Fruit fly (Drosophila melanogaster): ENCODE measurements around the gene CG15208.

Gene CG15208

DNA sequence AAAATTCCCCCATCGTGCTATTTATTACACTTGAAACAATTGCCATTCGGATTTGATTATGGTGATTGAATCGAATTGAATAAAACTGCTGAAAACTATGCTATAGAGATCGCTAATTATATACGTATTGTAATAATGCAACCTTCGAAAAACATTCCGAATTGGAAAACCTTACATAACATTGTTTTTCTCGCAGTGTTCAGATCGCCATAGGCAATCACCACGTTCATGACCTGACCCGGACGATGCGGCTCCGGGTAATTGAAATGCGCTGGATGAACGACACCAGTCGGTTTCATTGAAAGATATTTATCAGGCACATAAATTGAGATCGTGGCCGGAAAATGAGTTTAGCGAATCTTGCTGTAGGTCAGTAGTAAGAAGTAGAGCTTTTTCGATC, 17.0 kb upstream of the CG15208 start (continued):
- TF ChIP-seq acj6 (GFP tag; optimal IDR thresholded peaks at IDR 0.05) (no peak), CG9139 (GFP tag; optimal IDR thresholded peaks at IDR 0.05) (no peak), CG10631 (GFP tag; optimal IDR thresholded peaks at IDR 0.05) (no peak), Eip93F (GFP tag; optimal IDR thresholded peaks at IDR 0.05) (no peak), spab (GFP tag; optimal IDR thresholded peaks at IDR 0.05) (no peak), CG6808 (GFP tag; optimal IDR thresholded peaks at IDR 0.05) (no peak), salr (GFP tag; optimal IDR thresholded peaks at IDR 0.05) (no peak), Hr38 (GFP tag; optimal IDR thresholded peaks at IDR 0.05) (no peak), CG6854 (GFP tag; optimal IDR thresholded peaks at IDR 0.05) (no peak), fkh (GFP tag; optimal IDR thresholded peaks at IDR 0.05) (no peak), fd59A (GFP tag; optimal IDR thresholded peaks at IDR 0.05) (no peak), svp (GFP tag) (peak; percentile 88), CG7368 (GFP tag; optimal IDR thresholded peaks at IDR 0.05) (no peak), CG4318 (GFP tag; optimal IDR thresholded peaks at IDR 0.05) (no peak), esn (GFP tag; optimal IDR thresholded peaks at IDR 0.05) (peak; percentile 22), CG10669 (GFP tag; optimal IDR thresholded peaks at IDR 0.05) (no peak), CG11902 (GFP tag; optimal IDR thresholded peaks at IDR 0.05) (no peak), dac (GFP tag; optimal IDR thresholded peaks at IDR 0.05) (no peak), Hr4 (GFP tag; optimal IDR thresholded peaks at IDR 0.05) (no peak), ss (GFP tag; optimal IDR thresholded peaks at IDR 0.05) (no peak)

- TF ChIP-seq svp (GFP tag) (peak; percentile 92), CG11762 (GFP tag; optimal IDR thresholded peaks at IDR 0.05; ENCODE audit: insufficient read depth) (no peak)
Measured at dm6 chrX:10883740-10884139, 16.0 kb upstream of the CG15208 start.

DNA sequence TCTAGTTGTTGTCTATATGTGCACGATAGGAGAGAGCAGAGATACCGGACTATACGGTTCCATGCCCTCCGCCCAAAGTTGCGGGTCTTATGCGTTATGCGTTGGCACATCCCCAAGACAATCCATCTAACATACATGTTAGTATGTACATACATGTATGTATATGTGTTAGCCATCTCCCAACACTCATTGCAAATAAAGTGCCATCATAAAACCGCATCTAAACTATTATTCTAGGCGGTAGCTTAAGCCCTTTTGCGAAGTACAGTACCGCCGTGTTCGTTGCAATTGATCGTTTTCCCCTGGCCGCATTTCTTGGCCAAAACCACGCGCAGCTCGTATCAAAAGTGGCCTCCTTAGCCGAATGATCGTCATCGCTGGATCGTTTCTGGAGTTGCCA, 13.3 kb upstream of the CG15208 start:
- TF ChIP-seq CG32006 (GFP tag; optimal IDR thresholded peaks at IDR 0.05) = peak; percentile 17
- 0 out of 3 replicates have a peak, but pooled peaks have one; percentile 11 for TF ChIP-seq CG6163 (GFP tag; IDR thresholded peaks at IDR 0.05)
- no peak for TF ChIP-seq Sox15 (GFP tag; optimal IDR thresholded peaks at IDR 0.05)
- TF ChIP-seq svp (GFP tag) = peak; percentile 72
- peak; percentile 49 for TF ChIP-seq Eip78C (GFP tag)
- no peak for TF ChIP-seq cyc (GFP tag; optimal IDR thresholded peaks at IDR 0.05)
- TF ChIP-seq Hr4 (GFP tag; optimal IDR thresholded peaks at IDR 0.05) = no peak
- no peak for TF ChIP-seq CG9139 (GFP tag; optimal IDR thresholded peaks at IDR 0.05)
- no peak for TF ChIP-seq dsx (GFP tag; optimal IDR thresholded peaks at IDR 0.05; ENCODE audit: poor library complexity, severe bottlenecking)
- TF ChIP-seq vri (GFP tag; optimal IDR thresholded peaks at IDR 0.05) = no peak

dm6 chrX:10887643-10888042, 12.1 kb upstream of the CG15208 start:
- no peak for TF ChIP-seq fkh (GFP tag; optimal IDR thresholded peaks at IDR 0.05)
- no peak for TF ChIP-seq CG15336 (GFP tag; IDR thresholded peaks at IDR 0.05)
- peak; percentile 1 for TF ChIP-seq Eip78C (GFP tag)

DNA sequence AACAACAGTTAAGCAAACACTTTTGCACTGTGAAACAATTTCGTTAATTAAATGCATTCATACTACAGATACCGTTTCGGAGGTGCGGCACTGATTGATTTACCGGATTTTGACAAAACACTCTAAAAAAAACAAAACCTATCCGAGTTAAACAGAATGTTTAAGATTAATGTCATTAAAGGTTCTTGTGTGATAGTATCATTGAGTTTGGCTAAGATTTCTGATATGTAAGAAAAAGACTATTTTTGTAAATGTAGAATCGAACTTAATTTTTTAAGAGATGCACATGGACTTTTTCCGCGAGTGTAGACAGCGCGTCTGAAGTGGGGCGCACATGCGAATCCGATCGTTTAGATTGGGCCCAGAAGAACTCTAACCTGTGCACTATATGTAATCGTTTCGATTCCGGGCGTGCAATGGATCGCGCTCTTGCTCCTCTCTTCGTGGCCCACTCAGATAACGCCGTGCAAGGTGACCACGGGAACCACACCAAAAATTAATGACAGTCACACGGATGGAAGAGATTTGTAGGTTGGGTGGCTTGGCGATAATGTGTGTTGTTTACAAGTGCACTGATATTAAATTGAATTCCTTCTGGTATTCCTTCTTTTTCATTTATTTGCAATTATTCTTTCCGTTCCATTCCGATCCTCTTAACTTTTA, 9.7 kb upstream of the CG15208 start:
- TF ChIP-seq vri (GFP tag; optimal IDR thresholded peaks at IDR 0.05) = peak; percentile 3
- TF ChIP-seq CG8319 (GFP tag; optimal IDR thresholded peaks at IDR 0.05) = no peak
- peak; percentile 8 for TF ChIP-seq Met (GFP tag; optimal IDR thresholded peaks at IDR 0.05)
- no peak for TF ChIP-seq CG34406 (GFP tag; optimal IDR thresholded peaks at IDR 0.05)
- no peak for TF ChIP-seq CG10669 (GFP tag; optimal IDR thresholded peaks at IDR 0.05)
- TF ChIP-seq CG7368 (GFP tag; optimal IDR thresholded peaks at IDR 0.05) = no peak
- no peak for TF ChIP-seq Hr39 (GFP tag; optimal IDR thresholded peaks at IDR 0.05)
- TF ChIP-seq CG6792 (GFP tag; optimal IDR thresholded peaks at IDR 0.05) = no peak
- TF ChIP-seq Sox102F (GFP tag; optimal IDR thresholded peaks at IDR 0.05) = no peak
- TF ChIP-seq fd85E (GFP tag; optimal IDR thresholded peaks at IDR 0.05) = no peak
- no peak for TF ChIP-seq net (GFP tag; optimal IDR thresholded peaks at IDR 0.05)
- TF ChIP-seq salr (GFP tag; optimal IDR thresholded peaks at IDR 0.05) = no peak
- no peak for TF ChIP-seq CG1621 (tag; optimal IDR thresholded peaks at IDR 0.05)
- peak; percentile 60 for TF ChIP-seq Eip78C (GFP tag)
- TF ChIP-seq topi (GFP tag; optimal IDR thresholded peaks at IDR 0.05) = peak; percentile 12
- TF ChIP-seq CG6276 (GFP tag; optimal IDR thresholded peaks at IDR 0.05) = no peak
- no peak for TF ChIP-seq CG10631 (GFP tag; optimal IDR thresholded peaks at IDR 0.05)
- TF ChIP-seq CG4318 (GFP tag; optimal IDR thresholded peaks at IDR 0.05) = no peak
- no peak for TF ChIP-seq Ets21C (GFP tag; optimal IDR thresholded peaks at IDR 0.05)
- TF ChIP-seq Ets96B (tag; optimal IDR thresholded peaks at IDR 0.05) = no peak
- TF ChIP-seq CG15336 (GFP tag; IDR thresholded peaks at IDR 0.05) = no peak
- no peak for TF ChIP-seq Sox15 (GFP tag; optimal IDR thresholded peaks at IDR 0.05)
- no peak for TF ChIP-seq OdsH (GFP tag; optimal IDR thresholded peaks at IDR 0.05)
- peak; percentile 97 for TF ChIP-seq svp (GFP tag)

All from whole organism, prepupa.